Worm (Caenorhabditis elegans) whole organism, midembryonic: Measurements from ENCODE around the gene C44F1.1.

ENCODE experiments used
- med-1 ChIP-seq: sonication (generic microtip); optimal IDR thresholded peaks from 2 replicates; lab custom pipeline; 2017; ENCODE audit warnings: missing genetic modification characterization, mild to moderate bottlenecking, missing compliant biosample characterization, antibody characterized with exemption, missing genetic modification reagents; ENCODE audit not compliant: insufficient read depth
- ztf-23 ChIP-seq: fragments of 200-800 bp; sonication (Bioruptor generic); IDR thresholded peaks from 2 replicates; pipeline ENCODE4 v1.3.6; 2022; ENCODE audit warnings: missing genetic modification reagents, missing genetic modification characterization, missing compliant biosample characterization

ce11 chrIII:3713163-3713562, 52.2 kb downstream of the C44F1.1 start, which contains the start of gene nrde-1:
- no peak for TF ChIP-seq ztf-23 (GFP tag; lab: Robert Waterston, UW)
- no peak for TF ChIP-seq med-1 (GFP tag; lab: Kevin White, UChicago)
